Worm (Caenorhabditis elegans) whole organism, mixed stage, embryonic: Measurements from ENCODE around the gene F49F1.5.
"Not testable (repeated sequence)": the region's sequence is repeated elsewhere in the genome, so short reads cannot be mapped to it uniquely, and the experiment has no call there.

Experiments
- M03D4.4 ChIP-seq: sonication (generic microtip); optimal IDR thresholded peaks from 2 replicates; lab custom pipeline; 2017; ENCODE audit warnings: mild to moderate bottlenecking, missing genetic modification characterization, missing compliant biosample characterization
- bed-3 ChIP-seq: fragments of 200-800 bp; sonication (Bioruptor generic); optimal IDR thresholded peaks from 3 replicates; lab custom pipeline; 2018; ENCODE audit warnings: mild to moderate bottlenecking, missing genetic modification characterization, moderate library complexity, missing compliant biosample characterization
- blmp-1 ChIP-seq: fragments of 150-350 bp; optimal IDR thresholded peaks from 2 replicates; lab custom pipeline; 2014; ENCODE audit warnings: missing biosample characterization, missing genetic modification characterization
- ceh-39 ChIP-seq: fragments of 150-350 bp; optimal IDR thresholded peaks from 2 replicates; lab custom pipeline; 2014; ENCODE audit warnings: missing biosample characterization, missing genetic modification characterization
- ceh-43 ChIP-seq: fragments of 200-800 bp; sonication (Bioruptor generic); optimal IDR thresholded peaks from 2 replicates; lab custom pipeline; 2018; ENCODE audit warnings: mild to moderate bottlenecking, missing genetic modification characterization, moderate library complexity, missing compliant biosample characterization
- ceh-83 ChIP-seq: fragments of 200-800 bp; sonication (Bioruptor generic); optimal IDR thresholded peaks from 2 replicates; lab custom pipeline; 2018; ENCODE audit warnings: mild to moderate bottlenecking, missing genetic modification characterization, missing compliant biosample characterization
- ces-1 ChIP-seq: fragments of 150-350 bp; optimal IDR thresholded peaks from 2 replicates; lab custom pipeline; 2014; ENCODE audit warnings: missing biosample characterization, missing genetic modification reagents, missing genetic modification characterization
- cnd-1 ChIP-seq: fragments of 200-800 bp; sonication (Bioruptor generic); optimal IDR thresholded peaks from 2 replicates; lab custom pipeline; 2018; ENCODE audit warnings: mild to moderate bottlenecking, missing genetic modification characterization, missing compliant biosample characterization
- elt-1 ChIP-seq: sonication (generic microtip); optimal IDR thresholded peaks from 2 replicates; lab custom pipeline; 2017; ENCODE audit warnings: missing genetic modification characterization, mild to moderate bottlenecking, missing compliant biosample characterization, antibody characterized with exemption, moderate library complexity, borderline replicate concordance; ENCODE audit not compliant: insufficient read depth
- flh-1 ChIP-seq: fragments of 200-800 bp; sonication (Bioruptor generic); optimal IDR thresholded peaks from 2 replicates; lab custom pipeline; 2018; ENCODE audit warnings: mild to moderate bottlenecking, missing genetic modification characterization, moderate library complexity, missing compliant biosample characterization
- ham-2 ChIP-seq: fragments of 200-800 bp; sonication (Bioruptor generic); optimal IDR thresholded peaks from 2 replicates; lab custom pipeline; 2018; ENCODE audit warnings: mild to moderate bottlenecking, missing genetic modification characterization, missing compliant biosample characterization
- hlh-1 ChIP-seq: fragments of 150-350 bp; optimal IDR thresholded peaks from 2 replicates; lab custom pipeline; 2014; ENCODE audit warnings: missing biosample characterization, missing genetic modification reagents, missing genetic modification characterization
- lin-13 ChIP-seq: fragments of 150-350 bp; optimal IDR thresholded peaks from 2 replicates; lab custom pipeline; 2014; ENCODE audit warnings: missing biosample characterization, missing genetic modification characterization
- lsy-2 ChIP-seq: fragments of 150-350 bp; optimal IDR thresholded peaks from 2 replicates; lab custom pipeline; 2014; ENCODE audit warnings: missing biosample characterization, missing genetic modification characterization
- mep-1 ChIP-seq: fragments of 150-350 bp; optimal IDR thresholded peaks from 2 replicates; lab custom pipeline; 2017; ENCODE audit warnings: missing biosample characterization, missing genetic modification reagents, missing genetic modification characterization, inconsistent platforms
- mls-2 ChIP-seq: sonication (generic microtip); optimal IDR thresholded peaks from 2 replicates; lab custom pipeline; 2016; ENCODE audit warnings: mild to moderate bottlenecking, missing genetic modification characterization, moderate library complexity, missing compliant biosample characterization
- nhr-12 ChIP-seq: fragments of 150-350 bp; optimal IDR thresholded peaks from 2 replicates; lab custom pipeline; 2014; ENCODE audit warnings: missing biosample characterization, missing genetic modification characterization
- nhr-2 ChIP-seq: fragments of 150-350 bp; optimal IDR thresholded peaks from 2 replicates; lab custom pipeline; 2014; ENCODE audit warnings: missing biosample characterization, missing genetic modification characterization
- nhr-28 ChIP-seq: fragments of 150-350 bp; optimal IDR thresholded peaks from 2 replicates; lab custom pipeline; 2014; ENCODE audit warnings: missing biosample characterization, missing genetic modification characterization
- nhr-76 ChIP-seq: sonication (generic microtip); optimal IDR thresholded peaks from 2 replicates; lab custom pipeline; 2017; ENCODE audit warnings: missing biosample characterization, missing genetic modification characterization
- pha-4 ChIP-seq: fragments of 150-350 bp; optimal IDR thresholded peaks from 2 replicates; lab custom pipeline; 2018; ENCODE audit warnings: missing biosample characterization, missing genetic modification reagents, missing genetic modification characterization
- sem-2 ChIP-seq: fragments of 200-800 bp; sonication (Bioruptor generic); optimal IDR thresholded peaks from 2 replicates; lab custom pipeline; 2018; ENCODE audit warnings: mild to moderate bottlenecking, missing genetic modification characterization, missing compliant biosample characterization
- tbx-8 ChIP-seq: fragments of 200-800 bp; sonication (Bioruptor generic); optimal IDR thresholded peaks from 2 replicates; lab custom pipeline; 2018; ENCODE audit warnings: mild to moderate bottlenecking, missing genetic modification characterization, moderate library complexity, missing compliant biosample characterization
- unc-120 ChIP-seq: sonication (generic microtip); optimal IDR thresholded peaks from 2 replicates; lab custom pipeline; 2017; ENCODE audit warnings: missing genetic modification characterization, missing compliant biosample characterization; ENCODE audit not compliant: poor library complexity, severe bottlenecking
- unc-39 ChIP-seq: fragments of 150-350 bp; optimal IDR thresholded peaks from 2 replicates; lab custom pipeline; 2014; ENCODE audit warnings: missing biosample characterization, missing genetic modification characterization
- unc-62 ChIP-seq: fragments of 150-350 bp; optimal IDR thresholded peaks from 2 replicates; lab custom pipeline; 2014; ENCODE audit warnings: missing biosample characterization, missing genetic modification reagents, missing genetic modification characterization
- ztf-11 ChIP-seq: fragments of 150-350 bp; optimal IDR thresholded peaks from 2 replicates; lab custom pipeline; 2014; ENCODE audit warnings: missing biosample characterization, missing genetic modification characterization

Gene F49F1.5

DNA sequence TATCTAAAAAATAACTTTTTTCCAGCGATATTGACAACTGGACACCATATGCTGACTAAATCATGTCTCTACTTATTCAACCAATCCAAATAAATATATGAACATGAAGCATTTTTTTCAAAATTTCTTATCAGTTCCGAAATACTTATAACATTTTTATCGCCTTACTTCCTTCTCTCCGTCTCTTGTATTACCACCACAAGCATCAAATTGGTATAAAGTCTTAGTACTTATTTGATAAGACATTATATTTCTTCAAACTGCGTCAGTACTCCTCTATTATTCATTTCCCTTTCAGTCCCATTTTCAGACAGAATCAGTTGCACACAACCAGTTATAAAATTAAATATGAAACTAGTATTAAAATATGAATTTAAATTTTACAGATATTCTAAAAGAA is 27.7 kb upstream of the F49F1.5 start:
- TF ChIP-seq nhr-2 (no peak), unc-62 (GFP tag; lab: Kevin White, UChicago) (no peak), ceh-39 (no peak), lsy-2 (no peak)
- TF ChIP-seq, all 35 proteins: peak for 0

DNA sequence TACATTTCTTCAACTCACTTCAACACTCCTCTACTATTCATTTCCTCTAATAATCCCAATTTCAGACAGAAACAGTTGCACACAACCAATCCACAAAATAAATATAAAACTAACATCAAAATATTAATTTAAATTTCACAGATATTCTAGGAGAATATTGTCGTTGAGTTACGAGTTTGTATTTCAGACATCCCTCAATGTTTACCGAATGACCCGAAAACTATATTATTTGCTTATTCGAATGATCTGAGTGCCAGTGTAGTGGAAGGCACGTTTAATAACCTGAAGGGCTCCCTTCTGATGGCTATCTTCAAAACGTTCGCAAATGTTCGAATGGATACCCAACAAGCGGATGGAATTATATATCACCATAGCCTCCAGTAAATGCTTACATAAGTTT is 24.6 kb upstream of the F49F1.5 start, which contains the start of gene R07C12.3:
TSS of gene R07C12.3 (plus strand) at position 301 of the 400 bp plus-strand sequence.
- TF ChIP-seq ceh-43 (GFP tag; lab: Kevin White, UChicago) (no peak), sem-2 (GFP tag; lab: Kevin White, UChicago) (no peak), lsy-2 (no peak), mls-2 (tag; lab: Kevin White, UChicago) (no peak), elt-1 (no peak), unc-120 (tag; lab: Kevin White, UChicago) (no peak), nhr-2 (no peak), M03D4.4 (tag; lab: Kevin White, UChicago) (no peak), mep-1 (tag; lab: Kevin White, UChicago) (no peak), unc-39 (tag; lab: Kevin White, UChicago) (no peak), unc-62 (GFP tag; lab: Kevin White, UChicago) (no peak)

DNA sequence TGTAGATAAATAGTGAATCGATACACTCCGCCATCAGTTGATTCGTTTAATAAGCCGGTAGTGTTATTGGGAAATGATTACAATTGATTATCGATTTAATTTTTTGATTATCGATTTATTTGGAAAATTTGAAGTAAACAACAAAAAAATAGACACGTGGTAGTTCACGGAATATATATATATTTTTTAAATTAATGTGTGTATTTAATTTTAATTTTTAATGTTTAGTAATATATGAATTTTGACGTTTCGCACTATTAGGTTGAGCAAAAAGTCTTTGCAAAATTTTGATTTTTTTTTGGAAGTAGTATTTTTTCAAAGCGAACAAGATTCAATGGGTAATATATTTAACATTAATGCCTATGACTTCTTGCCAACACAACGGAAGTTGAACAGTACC is 22.8 kb upstream of the F49F1.5 start, which contains the start of gene F49F1.12:
TSS of gene F49F1.12 (minus strand) at position 101 of the 400 bp plus-strand sequence.
- not testable (repeated sequence) for TF ChIP-seq mls-2 (tag; lab: Kevin White, UChicago); ztf-11 (tag; lab: Kevin White, UChicago); sem-2 (GFP tag; lab: Kevin White, UChicago)
- TF ChIP-seq, all 35 proteins: peak for 0; not testable (repeated sequence) for 35

DNA sequence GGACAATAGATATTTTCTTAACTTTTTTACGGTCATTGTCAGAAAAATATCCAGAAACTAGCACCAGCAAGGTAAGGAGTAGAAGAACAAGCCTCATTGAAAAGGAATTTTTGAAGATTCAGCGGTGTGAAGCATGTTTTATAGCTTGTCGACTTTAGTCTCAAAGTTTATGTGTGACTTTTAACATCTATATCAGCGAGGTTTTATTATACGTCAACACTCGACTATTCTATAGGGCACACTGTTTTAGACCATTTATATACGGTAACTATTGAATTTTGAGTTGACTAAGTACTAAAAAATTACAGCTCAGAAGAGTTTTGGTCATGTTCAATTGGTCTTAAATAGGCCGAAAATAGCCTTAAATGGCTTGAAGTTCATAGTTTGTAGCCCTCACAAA is 21.1 kb upstream of the F49F1.5 start, which contains the start of gene F49F1.11:
TSS of gene F49F1.11 (minus strand) at position 101 of the 400 bp plus-strand sequence.
- TF ChIP-seq unc-120 (tag; lab: Kevin White, UChicago): no peak
- TF ChIP-seq blmp-1 (tag; lab: Kevin White, UChicago): no peak
- TF ChIP-seq nhr-28 (tag; lab: Kevin White, UChicago): no peak
- TF ChIP-seq ham-2 (GFP tag; lab: Kevin White, UChicago): no peak
- TF ChIP-seq unc-39 (tag; lab: Kevin White, UChicago): no peak

DNA sequence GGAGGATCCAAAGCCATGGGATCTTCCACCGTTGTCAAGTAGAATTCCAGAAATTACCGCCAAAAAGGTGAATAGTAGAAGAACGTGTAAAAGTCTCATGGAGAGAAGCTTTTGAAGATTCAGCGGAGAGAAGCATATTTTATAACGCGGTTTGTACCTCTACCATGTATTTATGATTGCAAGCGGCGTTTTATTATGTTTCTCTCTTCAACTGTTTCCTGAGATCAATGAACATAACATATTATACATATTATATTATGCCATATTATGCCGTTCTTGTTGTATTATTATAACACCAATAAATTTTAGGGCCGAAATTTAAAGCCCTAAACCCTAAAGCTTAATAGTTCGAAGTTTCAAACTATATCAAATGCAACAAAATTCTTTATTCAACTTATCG is 20.1 kb upstream of the F49F1.5 start, which contains the start of gene F49F1.18:
TSS of gene F49F1.18 (minus strand) at position 101 of the 400 bp plus-strand sequence.
- TF ChIP-seq bed-3 (GFP tag; lab: Kevin White, UChicago): no peak
- no peak for TF ChIP-seq nhr-76 (tag; lab: Kevin White, UChicago)

DNA sequence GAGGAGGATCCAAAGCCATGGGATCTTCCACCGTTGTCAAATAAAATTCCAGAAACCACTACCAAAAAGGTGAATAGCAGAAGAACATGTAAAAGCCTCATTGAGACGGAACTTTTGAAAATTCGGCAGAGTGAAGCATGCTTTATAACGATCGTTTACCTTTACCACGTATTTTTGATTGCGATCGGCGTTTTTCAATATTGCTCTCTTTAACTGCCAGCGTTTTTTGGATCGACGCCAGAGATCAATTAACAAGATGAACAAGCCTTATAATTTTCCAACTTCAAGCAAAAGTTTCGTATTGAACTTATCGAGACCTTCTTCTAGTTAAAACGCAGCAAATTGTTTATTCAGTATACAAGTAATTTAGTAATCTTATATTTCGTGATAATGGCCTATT is 18.8 kb upstream of the F49F1.5 start, which contains the start of gene F49F1.10:
TSS of gene F49F1.10 (minus strand) at position 101 of the 400 bp plus-strand sequence.
- TF ChIP-seq unc-62 (GFP tag; lab: Kevin White, UChicago) (no peak), M03D4.4 (tag; lab: Kevin White, UChicago) (no peak), unc-120 (tag; lab: Kevin White, UChicago) (no peak), ceh-39 (no peak), lsy-2 (no peak)

DNA sequence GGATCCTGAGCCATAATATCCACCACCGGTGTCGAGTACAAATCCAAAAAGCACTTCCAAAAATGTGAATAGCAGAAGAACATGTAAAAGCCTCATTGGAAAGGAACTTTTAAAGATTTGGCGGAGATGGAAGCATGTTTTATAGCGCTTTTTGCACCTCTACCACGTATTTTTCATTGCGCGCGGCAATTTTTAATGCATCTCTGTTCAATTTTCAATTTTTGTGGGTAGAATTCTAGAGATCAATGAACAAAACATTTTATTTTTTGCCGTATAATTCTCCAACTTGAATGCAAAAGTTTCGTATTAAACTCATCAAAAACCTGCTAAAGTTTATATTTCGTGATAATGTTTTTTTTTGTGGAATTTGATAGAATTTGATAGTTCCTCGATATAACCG is 17.3 kb upstream of the F49F1.5 start, which contains the start of gene F49F1.9:
TSS of gene F49F1.9 (minus strand) at position 101 of the 400 bp plus-strand sequence.
- TF ChIP-seq ceh-83 (GFP tag; lab: Kevin White, UChicago) (no peak), elt-1 (no peak), cnd-1 (no peak), lin-13 (tag; lab: Kevin White, UChicago) (no peak)

DNA sequence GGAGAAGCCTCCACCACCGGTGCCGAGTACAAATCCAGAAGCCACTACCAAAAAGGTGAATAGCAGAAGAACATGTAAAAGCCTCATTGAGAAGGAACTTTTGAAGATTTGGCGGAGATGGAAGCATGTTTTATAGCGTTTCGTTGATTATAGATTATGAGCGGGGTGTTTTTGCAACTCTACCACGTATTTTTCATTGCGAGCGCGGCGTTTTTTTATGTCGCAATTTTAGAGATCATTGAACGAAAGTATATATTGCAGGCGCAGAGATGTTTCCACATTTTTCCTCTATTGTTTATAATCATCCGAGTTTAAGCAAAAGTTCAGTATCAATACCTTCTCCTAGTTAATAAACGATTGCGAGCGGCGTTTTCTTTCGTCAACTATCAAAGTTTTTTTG is 15.5 kb upstream of the F49F1.5 start, which contains the start of gene F49F1.17:
TSS of gene F49F1.17 (minus strand) at position 101 of the 400 bp plus-strand sequence.
- TF ChIP-seq mep-1 (tag; lab: Kevin White, UChicago) (no peak), pha-4 (tag; lab: Kevin White, UChicago) (no peak), bed-3 (GFP tag; lab: Kevin White, UChicago) (no peak), lsy-2 (no peak), unc-39 (tag; lab: Kevin White, UChicago) (no peak), flh-1 (GFP tag; lab: Kevin White, UChicago) (no peak), nhr-12 (no peak), hlh-1 (tag; lab: Kevin White, UChicago) (no peak), tbx-8 (GFP tag; lab: Kevin White, UChicago) (no peak), M03D4.4 (tag; lab: Kevin White, UChicago) (no peak), ceh-43 (GFP tag; lab: Kevin White, UChicago) (no peak), elt-1 (no peak), ces-1 (GFP tag; lab: Kevin White, UChicago) (no peak), mls-2 (tag; lab: Kevin White, UChicago) (no peak), nhr-76 (tag; lab: Kevin White, UChicago) (no peak), lin-13 (tag; lab: Kevin White, UChicago) (no peak), sem-2 (GFP tag; lab: Kevin White, UChicago) (no peak)
